Worm (Caenorhabditis elegans) whole organism, early embryonic: ENCODE data around the gene Y6D1A.1.

Experiments
- ama-1 ChIP-seq: fragments of 150-350 bp; optimal IDR thresholded peaks from 2 replicates; lab custom pipeline; 2014
- sea-1 ChIP-seq: fragments of 200-800 bp; sonication (Bioruptor generic); conservative IDR thresholded peaks from 2 replicates; pipeline ENCODE4 v1.3.6; 2022; ENCODE audit warnings: missing genetic modification characterization, missing compliant biosample characterization
- tbx-11 ChIP-seq: fragments of 200-800 bp; sonication (Bioruptor generic); IDR thresholded peaks from 2 replicates; pipeline ENCODE4 v1.3.6; 2022; ENCODE audit warnings: missing genetic modification characterization, missing compliant biosample characterization

ce11 chrII:11844072-11844471 lies 20.7 kb upstream of the Y6D1A.1 start:
- no peak for TF ChIP-seq tbx-11
- no peak for TF ChIP-seq ama-1
- TF ChIP-seq sea-1 (GFP tag; lab: Robert Waterston, UW): no peak
